Fruit fly (Drosophila melanogaster) whole organism, embryonic: ENCODE measurements around the gene CG7601.
A peak's percentile ranks its signal among the peaks of the same experiment; 100 is the strongest.

ENCODE experiments used
- Aef1 ChIP-seq: fragments of 200-800 bp; sonication (Bioruptor generic); IDR thresholded peaks from 3 replicates; pipeline ENCODE4 v1.3.6; 2022; ENCODE audit warnings: missing biosample characterization, missing genetic modification characterization
- BEAF-32 ChIP-seq: fragments of 200-800 bp; sonication (Bioruptor generic); optimal IDR thresholded peaks from 3 replicates; lab custom pipeline; 2017; ENCODE audit warnings: missing biosample characterization, missing genetic modification characterization, mild to moderate bottlenecking, moderate library complexity, missing genetic modification reagents
- BtbVII ChIP-seq: fragments of 200-800 bp; sonication (Bioruptor generic); optimal IDR thresholded peaks from 3 replicates; lab custom pipeline; 2017; ENCODE audit warnings: missing biosample characterization, mild to moderate bottlenecking, missing genetic modification characterization
- CG10321 ChIP-seq: fragments of 200-800 bp; sonication (Bioruptor generic); IDR thresholded peaks from 2 replicates; pipeline ENCODE4 v1.3.6; 2022; ENCODE audit warnings: missing biosample characterization, missing genetic modification characterization
- CG10431 ChIP-seq: fragments of 200-800 bp; sonication (Bioruptor generic); optimal IDR thresholded peaks from 3 replicates; lab custom pipeline; 2018; ENCODE audit warnings: missing biosample characterization, mild to moderate bottlenecking, missing genetic modification characterization
- CG10462 ChIP-seq: fragments of 200-800 bp; sonication (Bioruptor generic); optimal IDR thresholded peaks from 2 replicates; lab custom pipeline; 2016; ENCODE audit warnings: missing biosample characterization, missing genetic modification characterization
- CG11398 ChIP-seq: fragments of 200-800 bp; sonication (Bioruptor generic); optimal IDR thresholded peaks from 2 replicates; lab custom pipeline; 2016; ENCODE audit warnings: missing biosample characterization, missing genetic modification characterization
- CG12769 ChIP-seq: fragments of 200-800 bp; sonication (Bioruptor generic); optimal IDR thresholded peaks from 2 replicates; lab custom pipeline; 2019; ENCODE audit warnings: missing biosample characterization, mild to moderate bottlenecking, missing genetic modification characterization, moderate library complexity
- CG13287 ChIP-seq: fragments of 200-800 bp; sonication (Bioruptor generic); IDR thresholded peaks from 2 replicates; pipeline ENCODE4 v1.3.6; 2022; ENCODE audit warnings: missing biosample characterization, missing genetic modification characterization; ENCODE audit not compliant: partially characterized antibody
- CG14667 ChIP-seq: fragments of 200-800 bp; sonication (Bioruptor generic); IDR thresholded peaks from 2 replicates; pipeline ENCODE4 v1.3.6; 2022; ENCODE audit warnings: missing biosample characterization, missing genetic modification characterization
- CG15073 ChIP-seq: fragments of 200-800 bp; sonication (Bioruptor generic); optimal IDR thresholded peaks from 2 replicates; lab custom pipeline; 2016; ENCODE audit warnings: missing biosample characterization, missing genetic modification characterization
- CG15601 ChIP-seq: fragments of 200-800 bp; sonication (Bioruptor generic); optimal IDR thresholded peaks from 3 replicates; lab custom pipeline; 2019; ENCODE audit warnings: missing biosample characterization, mild to moderate bottlenecking, missing genetic modification characterization, moderate library complexity
- CG16779 ChIP-seq: fragments of 200-800 bp; sonication (Bioruptor generic); IDR thresholded peaks from 2 replicates; pipeline ENCODE4 v1.3.6; 2022; ENCODE audit warnings: missing biosample characterization, missing genetic modification characterization
- CG16815 ChIP-seq: fragments of 200-800 bp; sonication (Bioruptor generic); optimal IDR thresholded peaks from 3 replicates; lab custom pipeline; 2017; ENCODE audit warnings: missing biosample characterization, mild to moderate bottlenecking, missing genetic modification characterization
- CG16863 ChIP-seq: fragments of 200-800 bp; sonication (Bioruptor generic); optimal IDR thresholded peaks from 3 replicates; lab custom pipeline; 2016; ENCODE audit warnings: missing biosample characterization, missing genetic modification characterization
- CG17186 ChIP-seq: fragments of 200-800 bp; sonication (Bioruptor generic); optimal IDR thresholded peaks from 3 replicates; lab custom pipeline; 2017; ENCODE audit warnings: missing biosample characterization, missing genetic modification reagents, missing genetic modification characterization
- CG17328 ChIP-seq: fragments of 200-800 bp; sonication (Bioruptor generic); IDR thresholded peaks from 2 replicates; pipeline ENCODE4 v1.3.6; 2022; ENCODE audit warnings: missing biosample characterization, missing genetic modification characterization
- CG17359 ChIP-seq: fragments of 200-800 bp; sonication (Bioruptor generic); optimal IDR thresholded peaks from 3 replicates; lab custom pipeline; 2018; ENCODE audit warnings: missing biosample characterization, mild to moderate bottlenecking, missing genetic modification characterization, moderate library complexity
- CG17361 ChIP-seq: fragments of 200-800 bp; sonication (Bioruptor generic); IDR thresholded peaks from 3 replicates; pipeline ENCODE4 v1.3.6; 2022; ENCODE audit warnings: missing biosample characterization, missing genetic modification characterization
- CG17612 ChIP-seq: fragments of 200-800 bp; sonication (Bioruptor generic); IDR thresholded peaks from 2 replicates; pipeline ENCODE4 v1.3.6; 2022; ENCODE audit warnings: missing biosample characterization, missing genetic modification characterization
- CG18262 ChIP-seq: fragments of 200-800 bp; optimal IDR thresholded peaks from 3 replicates; lab custom pipeline; 2019; ENCODE audit warnings: missing biosample characterization, mild to moderate bottlenecking, missing genetic modification characterization, moderate library complexity
- CG34376 ChIP-seq: fragments of 200-800 bp; sonication (Bioruptor generic); optimal IDR thresholded peaks from 2 replicates; lab custom pipeline; 2018; ENCODE audit warnings: missing biosample characterization, mild to moderate bottlenecking, missing genetic modification characterization
- CG6765 ChIP-seq: fragments of 200-800 bp; sonication (Bioruptor generic); optimal IDR thresholded peaks from 3 replicates; lab custom pipeline; 2017; ENCODE audit warnings: missing biosample characterization, mild to moderate bottlenecking, missing genetic modification characterization
- CG9797 ChIP-seq: fragments of 200-800 bp; sonication (Bioruptor generic); optimal IDR thresholded peaks from 3 replicates; lab custom pipeline; 2018; ENCODE audit warnings: missing biosample characterization, mild to moderate bottlenecking, missing genetic modification characterization
- CG9876 ChIP-seq: fragments of 200-800 bp; sonication (Bioruptor generic); optimal IDR thresholded peaks from 2 replicates; lab custom pipeline; 2016; ENCODE audit warnings: missing biosample characterization, missing genetic modification characterization
- Chrac-16 ChIP-seq: fragments of 200-800 bp; sonication (Bioruptor generic); optimal IDR thresholded peaks from 3 replicates; lab custom pipeline; 2016; ENCODE audit warnings: missing biosample characterization, missing genetic modification characterization
- Dbx ChIP-seq: fragments of 200-800 bp; sonication (Bioruptor generic); IDR thresholded peaks from 3 replicates; pipeline ENCODE4 v1.3.6; 2022; ENCODE audit warnings: missing biosample characterization, missing genetic modification characterization
- ERR ChIP-seq: fragments of 200-800 bp; sonication (Bioruptor generic); optimal IDR thresholded peaks from 2 replicates; lab custom pipeline; 2016; ENCODE audit warnings: missing biosample characterization, missing genetic modification characterization
- Elba2 ChIP-seq: fragments of 200-800 bp; sonication (Bioruptor generic); optimal IDR thresholded peaks from 3 replicates; lab custom pipeline; 2016; ENCODE audit warnings: missing biosample characterization, missing genetic modification characterization
- Hand ChIP-seq: fragments of 200-800 bp; sonication (Bioruptor generic); optimal IDR thresholded peaks from 2 replicates; lab custom pipeline; 2017; ENCODE audit warnings: mild to moderate bottlenecking, missing biosample characterization, missing genetic modification reagents, missing genetic modification characterization
- Hr51 ChIP-seq, 2 experiments: fragments of 200-800 bp; sonication (Bioruptor generic); optimal IDR thresholded peaks; 2 replicates in 1 of 2; 3 replicates in 1 of 2; lab custom pipeline; 2016 to 2018; ENCODE audit warnings: missing biosample characterization in 2 of 2, missing genetic modification characterization in 2 of 2, mild to moderate bottlenecking in 1 of 2, moderate library complexity in 1 of 2
- Optix ChIP-seq: fragments of 200-800 bp; sonication (Bioruptor generic); IDR thresholded peaks from 3 replicates; pipeline ENCODE4 v1.3.6; 2022; ENCODE audit warnings: missing biosample characterization, missing genetic modification characterization
- Side ChIP-seq: fragments of 200-800 bp; sonication (Bioruptor generic); optimal IDR thresholded peaks from 2 replicates; lab custom pipeline; 2016; ENCODE audit warnings: missing biosample characterization, missing genetic modification characterization
- Sox100B ChIP-seq: fragments of 200-800 bp; sonication (Bioruptor generic); optimal IDR thresholded peaks from 3 replicates; lab custom pipeline; 2018; ENCODE audit warnings: missing biosample characterization, mild to moderate bottlenecking, missing genetic modification characterization
- TFAM ChIP-seq: fragments of 200-800 bp; sonication (Bioruptor generic); optimal IDR thresholded peaks from 2 replicates; lab custom pipeline; 2017; ENCODE audit warnings: missing biosample characterization, missing genetic modification characterization, inconsistent platforms
- ash1 ChIP-seq: fragments of 200-800 bp; sonication (Bioruptor generic); optimal IDR thresholded peaks from 2 replicates; lab custom pipeline; 2018; ENCODE audit warnings: missing biosample characterization, mild to moderate bottlenecking, missing genetic modification characterization
- bsh ChIP-seq, 2 experiments: fragments of 200-800 bp; sonication (Bioruptor generic); optimal IDR thresholded peaks; 2 replicates each; lab custom pipeline; 2017 to 2018; ENCODE audit warnings: mild to moderate bottlenecking in 2 of 2, missing biosample characterization in 2 of 2, missing genetic modification characterization in 2 of 2, moderate library complexity in 1 of 2
- dimm ChIP-seq: fragments of 200-800 bp; sonication (Bioruptor generic); IDR thresholded peaks from 2 replicates; pipeline ENCODE4 v1.3.6; 2022; ENCODE audit warnings: missing biosample characterization, missing genetic modification characterization
- dysf ChIP-seq: fragments of 200-800 bp; sonication (Bioruptor generic); IDR thresholded peaks from 3 replicates; pipeline ENCODE4 v1.3.6; 2022; ENCODE audit warnings: missing biosample characterization, missing genetic modification characterization
- gem ChIP-seq: fragments of 200-800 bp; sonication (Bioruptor generic); optimal IDR thresholded peaks from 2 replicates; lab custom pipeline; 2019; ENCODE audit warnings: missing biosample characterization, mild to moderate bottlenecking, missing genetic modification characterization, moderate library complexity
- hb ChIP-seq: fragments of 200-800 bp; sonication (Bioruptor generic); IDR thresholded peaks from 3 replicates; pipeline ENCODE4 v1.3.6; 2022; ENCODE audit warnings: missing biosample characterization, missing genetic modification characterization; ENCODE audit not compliant: partially characterized antibody
- her ChIP-seq: fragments of 200-800 bp; sonication (Bioruptor generic); optimal IDR thresholded peaks from 2 replicates; lab custom pipeline; 2016; ENCODE audit warnings: missing biosample characterization, missing genetic modification characterization
- lmd ChIP-seq: fragments of 200-800 bp; sonication (Bioruptor generic); IDR thresholded peaks from 2 replicates; pipeline ENCODE4 v1.3.6; 2022; ENCODE audit warnings: missing biosample characterization, missing genetic modification characterization
- nerfin-2 ChIP-seq: fragments of 200-800 bp; sonication (Bioruptor generic); IDR thresholded peaks from 2 replicates; pipeline ENCODE4 v1.3.6; 2022; ENCODE audit warnings: missing biosample characterization, missing genetic modification characterization; ENCODE audit not compliant: partially characterized antibody
- onecut ChIP-seq: fragments of 200-800 bp; sonication (Bioruptor generic); IDR thresholded peaks from 2 replicates; pipeline ENCODE4 v1.3.6; 2022; ENCODE audit warnings: missing biosample characterization, missing genetic modification characterization
- ranshi ChIP-seq: fragments of 200-800 bp; sonication (Bioruptor generic); IDR thresholded peaks from 2 replicates; pipeline ENCODE4 v1.3.6; 2022; ENCODE audit warnings: missing biosample characterization, missing genetic modification characterization
- scrt ChIP-seq: fragments of 200-800 bp; sonication (Bioruptor generic); optimal IDR thresholded peaks from 2 replicates; lab custom pipeline; 2018; ENCODE audit warnings: missing biosample characterization, mild to moderate bottlenecking, missing genetic modification characterization, moderate library complexity
- sd ChIP-seq: fragments of 200-800 bp; sonication (Bioruptor generic); optimal IDR thresholded peaks from 3 replicates; lab custom pipeline; 2018; ENCODE audit warnings: missing biosample characterization, mild to moderate bottlenecking, missing genetic modification characterization, moderate library complexity
- sens-2 ChIP-seq: fragments of 200-800 bp; sonication (Bioruptor generic); IDR thresholded peaks from 2 replicates; pipeline ENCODE4 v1.3.6; 2022; ENCODE audit warnings: missing biosample characterization, missing genetic modification characterization
- vfl ChIP-seq: fragments of 200-800 bp; sonication (Bioruptor generic); optimal IDR thresholded peaks from 2 replicates; lab custom pipeline; 2016; ENCODE audit warnings: missing biosample characterization, missing genetic modification characterization

CG7601 gene

DNA sequence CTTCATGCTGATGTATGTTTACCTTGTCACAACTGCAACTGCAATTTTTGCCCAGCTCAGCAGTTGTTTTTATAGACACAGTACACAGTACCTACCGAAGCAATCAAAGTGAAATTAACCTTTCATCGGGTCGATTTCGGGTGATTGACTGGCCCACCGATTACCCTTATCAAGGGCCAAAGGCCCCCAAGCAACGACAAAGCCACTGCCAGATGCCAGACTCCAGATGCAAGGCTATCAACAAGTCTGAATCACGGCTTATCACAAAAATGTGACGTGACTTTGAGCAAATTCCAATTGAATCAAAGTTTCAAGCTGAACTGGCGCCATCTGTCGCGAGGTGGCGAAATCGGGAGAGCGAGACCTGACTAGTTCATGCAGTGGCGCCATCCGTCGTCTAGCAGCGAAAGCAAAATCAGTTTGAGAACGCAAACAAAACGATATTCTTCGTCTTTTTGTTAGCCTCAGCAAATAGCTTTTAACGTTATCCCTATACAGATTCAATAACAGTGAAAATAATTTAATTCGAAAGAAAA lies 19.7 kb downstream of the CG7601 start, which contains the start of gene Obp99b (continued):
- TF ChIP-seq CG15601 (tag; lab: Kevin White, UChicago) (peak; percentile 62), CG17612 (GFP tag; lab: Robert Waterston, UW) (peak; percentile 57; the same call in 1 of the 2 replicates), CG17328 (GFP tag; lab: Robert Waterston, UW) (peak; percentile 86), CG12769 (tag; lab: Kevin White, UChicago) (peak; percentile 45), Dbx (peak; percentile 68; the same call in 2 of the 3 replicates), dimm (GFP tag; lab: Robert Waterston, UW) (no peak), Elba2 (peak; percentile 62), CG6765 (GFP tag; lab: Kevin White, UChicago) (peak; percentile 70), CG15073 (GFP tag; lab: Kevin White, UChicago) (no peak), CG16863 (GFP tag; lab: Kevin White, UChicago) (peak; percentile 85), Hr51 (GFP tag; optimal IDR thresholded peaks at IDR 0.05; lab: Kevin White, UChicago) (peak; percentile 42 to 66), CG10431 (GFP tag; lab: Kevin White, UChicago) (peak; percentile 87), CG17186 (GFP tag; lab: Kevin White, UChicago) (peak; percentile 85), CG10321 (no peak), CG16815 (GFP tag; lab: Kevin White, UChicago) (peak; percentile 58), ash1 (GFP tag; lab: Kevin White, UChicago) (no peak), lmd (peak; percentile 65), Chrac-16 (GFP tag; lab: Kevin White, UChicago) (peak; percentile 75), ERR (peak; percentile 12), TFAM (peak; percentile 51), CG18262 (tag; lab: Kevin White, UChicago) (peak; percentile 62), CG11398 (GFP tag; lab: Kevin White, UChicago) (peak; percentile 58), Hand (GFP tag; lab: Kevin White, UChicago) (no peak), CG17361 (GFP tag; lab: Robert Waterston, UW) (peak; percentile 39; the same call in 2 of the 3 replicates), CG34376 (GFP tag; lab: Kevin White, UChicago) (peak; percentile 67), gem (tag; lab: Kevin White, UChicago) (peak; percentile 56), Sox100B (peak; percentile 69), ranshi (peak; percentile 69), CG14667 (peak; percentile 54), bsh (GFP tag; optimal IDR thresholded peaks at IDR 0.05; lab: Kevin White, UChicago) (peak; percentile 76 to 78), hb (no peak), nerfin-2 (GFP tag; lab: Robert Waterston, UW) (no peak), Aef1 (GFP tag; lab: Robert Waterston, UW) (peak; percentile 58; the same call in 1 of the 3 replicates), dysf (GFP tag; lab: Robert Waterston, UW) (peak; percentile 80), BEAF-32 (no peak), onecut (GFP tag; lab: Robert Waterston, UW) (peak; percentile 92), her (GFP tag; lab: Kevin White, UChicago) (peak; percentile 76), sd (tag; lab: Kevin White, UChicago) (peak; percentile 25), Optix (GFP tag; lab: Robert Waterston, UW) (peak; percentile 84), CG13287 (no peak), CG17359 (tag; lab: Kevin White, UChicago) (peak; percentile 80), sens-2 (GFP tag; lab: Robert Waterston, UW) (peak; percentile 90), CG16779 (peak; percentile 75), vfl (GFP tag; lab: Kevin White, UChicago) (peak; percentile 52), scrt (GFP tag; lab: Kevin White, UChicago) (peak; percentile 42), CG9797 (GFP tag; lab: Kevin White, UChicago) (no peak), CG9876 (GFP tag; lab: Kevin White, UChicago) (peak; percentile 50), BtbVII (GFP tag; lab: Kevin White, UChicago) (peak; percentile 79), CG10462 (peak; percentile 9), Side (GFP tag; lab: Kevin White, UChicago) (peak; percentile 82)
